Worm (Caenorhabditis elegans): Measurements from ENCODE around the gene wip-1.
A peak's percentile ranks its signal among the peaks of the same experiment; 100 is the strongest.

The wip-1 gene

ce11 chrIII:5018116-5018689, at the start of gene wip-1:
Gene wip-1, plus strand, starts transcription at chrIII:5018639.
- TF ChIP-seq tbx-7 (tag; optimal IDR thresholded peaks at IDR 0.05) (peak; percentile 51), gmeb-2 (tag; optimal IDR thresholded peaks at IDR 0.05) (peak; percentile 37), K02D7.2 (tag; optimal IDR thresholded peaks at IDR 0.05) (no peak), lin-11 (tag; optimal IDR thresholded peaks at IDR 0.05) (no peak), lim-6 (tag; optimal IDR thresholded peaks at IDR 0.05) (peak; percentile 5), ceh-30 (tag; optimal IDR thresholded peaks at IDR 0.05) (peak; percentile 77), dve-1 (tag; optimal IDR thresholded peaks at IDR 0.05) (peak; percentile 96), ama-1 (optimal IDR thresholded peaks at IDR 0.05) (no peak), unc-86 (tag; optimal IDR thresholded peaks at IDR 0.05) (peak; percentile 71), nfya-1 (tag; optimal IDR thresholded peaks at IDR 0.05) (peak; percentile 94), sdc-2 (tag; optimal IDR thresholded peaks at IDR 0.05) (peak; percentile 79), pqm-1 (tag; optimal IDR thresholded peaks at IDR 0.05) (peak; percentile 72), npax-4 (tag; optimal IDR thresholded peaks at IDR 0.05) (no peak), pros-1 (tag; optimal IDR thresholded peaks at IDR 0.05) (no peak), hlh-15 (tag; optimal IDR thresholded peaks at IDR 0.05) (peak; percentile 2), ref-2 (tag; optimal IDR thresholded peaks at IDR 0.05) (peak; percentile 88), hlh-8 (tag; optimal IDR thresholded peaks at IDR 0.05) (peak; percentile 49), pha-4 (tag; optimal IDR thresholded peaks at IDR 0.05) (no peak), ceh-19 (GFP tag; optimal IDR thresholded peaks at IDR 0.05) (peak; percentile 44), fax-1 (tag; optimal IDR thresholded peaks at IDR 0.05) (peak; percentile 58), ceh-24 (tag; optimal IDR thresholded peaks at IDR 0.05) (no peak), C38D4.7 (GFP tag; optimal IDR thresholded peaks at IDR 0.05) (peak; percentile 30), che-1 (tag; optimal IDR thresholded peaks at IDR 0.05) (peak; percentile 56), nhr-232 (tag; optimal IDR thresholded peaks at IDR 0.05) (peak; percentile 59), ceh-22 (tag; optimal IDR thresholded peaks at IDR 0.05) (no peak), tbx-2 (tag; optimal IDR thresholded peaks at IDR 0.05) (peak; percentile 96), ahr-1 (tag; optimal IDR thresholded peaks at IDR 0.05) (peak; percentile 32), unc-3 (GFP tag; conservative IDR thresholded peaks at IDR 0.05) (0 out of 2 replicates have a peak, but pooled peaks have one; percentile 51), unc-3 (tag; optimal IDR thresholded peaks at IDR 0.05) (peak; percentile 71), ceh-2 (tag; optimal IDR thresholded peaks at IDR 0.05) (peak; percentile 69), ttx-3 (tag; optimal IDR thresholded peaks at IDR 0.05) (peak; percentile 58), madf-2 (tag; optimal IDR thresholded peaks at IDR 0.05) (peak; percentile 81), elt-2 (tag; optimal IDR thresholded peaks at IDR 0.05) (peak; percentile 87), ets-4 (tag; optimal IDR thresholded peaks at IDR 0.05) (peak; percentile 98), ceh-14 (tag; optimal IDR thresholded peaks at IDR 0.05) (peak; percentile 89), ceh-9 (tag; optimal IDR thresholded peaks at IDR 0.05) (no peak), pha-2 (tag; optimal IDR thresholded peaks at IDR 0.05) (peak; percentile 38), fkh-6 (tag; optimal IDR thresholded peaks at IDR 0.05) (peak; percentile 60), zip-5 (tag; optimal IDR thresholded peaks at IDR 0.05) (peak; percentile 41), hlh-13 (GFP tag; optimal IDR thresholded peaks at IDR 0.05) (no peak), sox-4 (tag; optimal IDR thresholded peaks at IDR 0.05) (peak; percentile 31), ceh-6 (GFP tag; optimal IDR thresholded peaks at IDR 0.05) (peak; percentile 73), Y22D7AL.16 (tag; optimal IDR thresholded peaks at IDR 0.05) (peak; percentile 17), rnt-1 (tag; optimal IDR thresholded peaks at IDR 0.05) (peak; percentile 92), elt-4 (tag; optimal IDR thresholded peaks at IDR 0.05) (no peak), pat-9 (tag; optimal IDR thresholded peaks at IDR 0.05) (peak; percentile 85), ceh-48 (tag; optimal IDR thresholded peaks at IDR 0.05) (peak; percentile 69), hlh-30 (tag; optimal IDR thresholded peaks at IDR 0.05; ENCODE audit: insufficient read depth) (peak; percentile 87), ceh-18 (tag; optimal IDR thresholded peaks at IDR 0.05) (peak; percentile 96), hlh-6 (tag; optimal IDR thresholded peaks at IDR 0.05) (peak; percentile 72), odd-2 (tag; optimal IDR thresholded peaks at IDR 0.05) (no peak), dmd-4 (tag; optimal IDR thresholded peaks at IDR 0.05; ENCODE audit: borderline replicate concordance) (peak; percentile 15), T23F11.4 (GFP tag; optimal IDR thresholded peaks at IDR 0.05) (peak; percentile 64)

Measured in whole organism, late embryonic.